Worm (Caenorhabditis elegans) whole organism, young adult: ENCODE data around the gene sre-32.

Experiments used
- ama-1 ChIP-seq, 3 experiments: fragments of 150-350 bp in 1 of 3; sonication (generic microtip) in 2 of 3; optimal IDR thresholded peaks; 2 replicates each; lab custom pipeline; 2014 to 2018; ENCODE audit warnings: missing biosample characterization in 2 of 3, missing genetic modification characterization in 2 of 3, missing genetic modification reagents in 2 of 3
- atf-7 ChIP-seq: sonication (generic microtip); optimal IDR thresholded peaks from 2 replicates; lab custom pipeline; 2017; ENCODE audit warnings: mild to moderate bottlenecking, missing genetic modification characterization, missing compliant biosample characterization
- sea-2 ChIP-seq: fragments of 200-800 bp; sonication (Bioruptor generic); IDR thresholded peaks from 2 replicates; pipeline ENCODE4 v1.3.6; 2022; ENCODE audit warnings: missing genetic modification characterization, missing compliant biosample characterization

DNA sequence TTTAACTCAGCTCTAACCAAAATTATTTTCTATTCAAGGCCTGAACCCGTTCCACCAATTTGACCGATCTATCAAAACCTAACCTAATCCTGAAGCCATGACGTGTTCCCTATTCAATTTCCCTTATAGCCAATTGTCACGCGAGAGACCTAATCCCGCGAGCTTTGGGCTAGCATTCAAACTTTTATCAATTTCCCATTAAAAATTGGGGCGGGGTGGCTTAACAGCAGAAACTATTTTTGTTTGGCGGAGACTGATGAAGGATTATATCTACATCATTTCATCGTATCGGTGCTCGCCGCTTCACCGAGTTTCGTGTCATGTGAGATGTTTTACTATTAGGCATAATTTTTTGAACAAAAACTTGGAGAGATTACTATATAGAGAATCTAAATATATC is 32.3 kb upstream of the sre-32 start:
- TF ChIP-seq ama-1 (optimal IDR thresholded peaks at IDR 0.05; lab: Kevin White, UChicago) (no peak), ama-1 (GFP tag; optimal IDR thresholded peaks at IDR 0.05; lab: Kevin White, UChicago) (no peak), atf-7 (no peak), sea-2 (GFP tag; lab: Robert Waterston, UW) (no peak)
